Worm (Caenorhabditis elegans) whole organism, L1 larva: ENCODE data around the gene ZK1290.10.

Source experiments
- aly-2 ChIP-seq: fragments of 150-350 bp; optimal IDR thresholded peaks from 2 replicates; lab custom pipeline; 2014; ENCODE audit warnings: missing biosample characterization, missing genetic modification characterization
- ama-1 ChIP-seq: fragments of 150-350 bp; optimal IDR thresholded peaks from 2 replicates; lab custom pipeline; 2014
- egl-27 ChIP-seq, 2 experiments: fragments of 150-350 bp in 1 of 2; sonication (generic microtip); optimal IDR thresholded peaks; 3 replicates each; lab custom pipeline; 2017 to 2018; ENCODE audit warnings: missing biosample characterization in 2 of 2, missing genetic modification characterization in 2 of 2, missing genetic modification reagents in 2 of 2
- fkh-10 ChIP-seq: sonication (generic microtip); optimal IDR thresholded peaks from 2 replicates; lab custom pipeline; 2017; ENCODE audit warnings: missing biosample characterization, missing genetic modification reagents, missing genetic modification characterization
- fkh-4 ChIP-seq: sonication (generic microtip); optimal IDR thresholded peaks from 2 replicates; lab custom pipeline; 2016; ENCODE audit warnings: missing compliant biosample characterization, missing genetic modification characterization, borderline replicate concordance
- fos-1 ChIP-seq: fragments of 150-350 bp; optimal IDR thresholded peaks from 2 replicates; lab custom pipeline; 2014; ENCODE audit warnings: missing biosample characterization, missing genetic modification characterization
- mep-1 ChIP-seq: fragments of 150-350 bp; optimal IDR thresholded peaks from 2 replicates; lab custom pipeline; 2014; ENCODE audit warnings: missing biosample characterization, missing genetic modification characterization
- nhr-237 ChIP-seq: fragments of 150-350 bp; optimal IDR thresholded peaks from 2 replicates; lab custom pipeline; 2014; ENCODE audit warnings: missing biosample characterization, missing genetic modification characterization
- rnt-1 ChIP-seq: sonication (generic microtip); optimal IDR thresholded peaks from 2 replicates; lab custom pipeline; 2016; ENCODE audit warnings: mild to moderate bottlenecking, missing genetic modification characterization, moderate library complexity, missing compliant biosample characterization

ce11 chrII:7575614-7576013 is 21.9 kb upstream of the ZK1290.10 start, which contains the start of gene F35D2.1:
- TF ChIP-seq mep-1 (tag; lab: Kevin White, UChicago) (no peak), ama-1 (lab: Kevin White, UChicago) (no peak), fos-1 (tag; lab: Kevin White, UChicago) (no peak), nhr-237 (tag; lab: Kevin White, UChicago) (no peak), aly-2 (no peak), rnt-1 (tag; lab: Kevin White, UChicago) (no peak), fkh-10 (GFP tag; lab: Kevin White, UChicago) (no peak), fkh-4 (no peak), egl-27 (tag; optimal IDR thresholded peaks at IDR 0.05; lab: Kevin White, UChicago) (no peak)
